Fruit fly (Drosophila melanogaster): ENCODE data around the gene CG15725.

DNA sequence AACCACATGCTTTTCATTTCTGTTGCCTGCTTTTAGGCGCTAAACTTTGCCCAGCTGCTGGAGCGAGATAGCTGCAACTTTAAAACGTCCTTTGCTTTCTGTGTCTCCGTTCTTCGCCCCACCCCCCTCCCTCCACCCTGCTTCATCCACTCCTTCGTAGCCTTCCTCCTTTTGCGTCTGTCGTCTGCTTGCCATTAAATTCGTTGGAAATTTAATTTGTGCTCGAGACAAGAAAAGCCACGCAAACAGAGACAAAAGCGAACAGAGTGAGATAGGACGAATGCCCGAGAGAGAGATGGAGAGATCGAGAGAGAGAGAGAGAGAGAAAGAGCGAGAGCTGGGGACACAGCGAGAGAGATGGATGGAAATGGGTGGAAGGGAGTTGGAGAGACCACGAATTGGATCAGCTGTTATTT is 14.3 kb downstream of the CG15725 start:
- TF ChIP-seq Myc (optimal IDR thresholded peaks at IDR 0.05) = no peak
- TF ChIP-seq h (optimal IDR thresholded peaks at IDR 0.05) = no peak
- no peak for TF ChIP-seq psq (optimal IDR thresholded peaks at IDR 0.05)
- no peak for TF ChIP-seq insv (optimal IDR thresholded peaks at IDR 0.05)
- TF ChIP-seq ttk (optimal IDR thresholded peaks at IDR 0.05) = no peak

Measured in Kc167 (cell line).